Worm (Caenorhabditis elegans) whole organism, L1 larva: ENCODE measurements around the gene srh-79.

Source experiments
- blmp-1 ChIP-seq: fragments of 150-350 bp; optimal IDR thresholded peaks from 2 replicates; lab custom pipeline; 2014; ENCODE audit warnings: missing biosample characterization, missing genetic modification characterization
- egl-13 ChIP-seq: sonication (generic microtip); optimal IDR thresholded peaks from 2 replicates; lab custom pipeline; 2016; ENCODE audit warnings: missing genotype, missing genetic modification reagents, missing genetic modification characterization, missing compliant biosample characterization
- egl-27 ChIP-seq, 2 experiments: fragments of 150-350 bp in 1 of 2; sonication (generic microtip); optimal IDR thresholded peaks; 3 replicates each; lab custom pipeline; 2017 to 2018; ENCODE audit warnings: missing biosample characterization in 2 of 2, missing genetic modification characterization in 2 of 2, missing genetic modification reagents in 2 of 2
- elt-2 ChIP-seq: sonication (generic microtip); optimal IDR thresholded peaks from 2 replicates; lab custom pipeline; 2016; ENCODE audit warnings: missing genetic modification characterization, mild to moderate bottlenecking, inconsistent platforms, missing compliant biosample characterization, missing genetic modification reagents
- elt-3 ChIP-seq, 6 experiments: fragments of 150-350 bp in 1 of 6; sonication (generic microtip); optimal IDR thresholded peaks; 2 replicates each; lab custom pipeline; 2017 to 2018; ENCODE audit warnings: missing biosample characterization in 6 of 6, missing genetic modification characterization in 6 of 6, inconsistent platforms in 1 of 6
- fkh-10 ChIP-seq: sonication (generic microtip); optimal IDR thresholded peaks from 2 replicates; lab custom pipeline; 2017; ENCODE audit warnings: missing biosample characterization, missing genetic modification reagents, missing genetic modification characterization
- grh-1 ChIP-seq: fragments of 200-800 bp; sonication (Bioruptor generic); IDR thresholded peaks from 2 replicates; pipeline ENCODE4 v1.3.6; 2022; ENCODE audit warnings: missing genetic modification reagents, missing genetic modification characterization, missing compliant biosample characterization
- irx-1 ChIP-seq: sonication (generic microtip); optimal IDR thresholded peaks from 2 replicates; lab custom pipeline; 2016; ENCODE audit warnings: missing genetic modification characterization, missing compliant biosample characterization
- isw-1 ChIP-seq: fragments of 200-800 bp; sonication (Bioruptor generic); IDR thresholded peaks from 2 replicates; pipeline ENCODE4 v1.3.6; 2022; ENCODE audit warnings: missing genetic modification characterization, missing compliant biosample characterization
- lin-35 ChIP-seq, 2 experiments: fragments of 150-350 bp; optimal IDR thresholded peaks; 2 replicates each; lab custom pipeline; 2014; ENCODE audit warnings: missing biosample characterization in 2 of 2, missing genetic modification characterization in 2 of 2, missing genetic modification reagents in 2 of 2
- lin-39 ChIP-seq: fragments of 150-350 bp; optimal IDR thresholded peaks from 2 replicates; lab custom pipeline; 2014; ENCODE audit warnings: missing biosample characterization, missing genetic modification reagents, missing genetic modification characterization
- lir-3 ChIP-seq: sonication (generic microtip); optimal IDR thresholded peaks from 2 replicates; lab custom pipeline; 2016; ENCODE audit warnings: mild to moderate bottlenecking, missing genetic modification characterization, moderate library complexity, missing compliant biosample characterization; ENCODE audit not compliant: poor library complexity
- mab-9 ChIP-seq: fragments of 200-800 bp; sonication (Bioruptor generic); IDR thresholded peaks from 2 replicates; pipeline ENCODE4 v1.3.6; 2022; ENCODE audit warnings: missing genetic modification reagents, missing genetic modification characterization, missing compliant biosample characterization
- mdl-1 ChIP-seq, 2 experiments: fragments of 150-350 bp; optimal IDR thresholded peaks; 2 replicates each; lab custom pipeline; 2014 to 2017; ENCODE audit warnings: missing biosample characterization in 2 of 2, missing genetic modification characterization in 2 of 2, inconsistent platforms in 1 of 2
- nhr-12 ChIP-seq: sonication (generic microtip); optimal IDR thresholded peaks from 2 replicates; lab custom pipeline; 2017; ENCODE audit warnings: missing biosample characterization, missing genetic modification characterization
- nhr-19 ChIP-seq: fragments of 200-800 bp; sonication (Bioruptor generic); conservative IDR thresholded peaks from 2 replicates; pipeline ENCODE4 v1.3.6; 2022; ENCODE audit warnings: missing genetic modification characterization, missing compliant biosample characterization
- nhr-20 ChIP-seq: sonication (generic microtip); optimal IDR thresholded peaks from 2 replicates; lab custom pipeline; 2016; ENCODE audit warnings: mild to moderate bottlenecking, missing genetic modification characterization, missing compliant biosample characterization
- nhr-84 ChIP-seq: sonication (generic microtip); optimal IDR thresholded peaks from 2 replicates; lab custom pipeline; 2017; ENCODE audit warnings: missing biosample characterization, missing genetic modification characterization
- nhr-85 ChIP-seq: sonication (generic microtip); peaks from one replicate; lab custom pipeline; 2016; ENCODE audit warnings: missing genetic modification characterization, inconsistent platforms, missing compliant biosample characterization
- nhr-90 ChIP-seq: sonication (generic microtip); optimal IDR thresholded peaks from 2 replicates; lab custom pipeline; 2016; ENCODE audit warnings: mild to moderate bottlenecking, missing genetic modification characterization, missing compliant biosample characterization; ENCODE audit not compliant: poor library complexity
- pax-3 ChIP-seq: fragments of 200-800 bp; sonication (Bioruptor generic); optimal IDR thresholded peaks from 2 replicates; lab custom pipeline; 2018; ENCODE audit warnings: mild to moderate bottlenecking, missing genetic modification characterization, moderate library complexity, missing compliant biosample characterization
- sup-37 ChIP-seq: fragments of 200-800 bp; sonication (Bioruptor generic); optimal IDR thresholded peaks from 2 replicates; lab custom pipeline; 2018; ENCODE audit warnings: mild to moderate bottlenecking, missing genetic modification characterization, missing compliant biosample characterization
- unc-130 ChIP-seq: fragments of 150-350 bp; optimal IDR thresholded peaks from 2 replicates; lab custom pipeline; 2017; ENCODE audit warnings: missing biosample characterization, missing genetic modification characterization, inconsistent platforms
- unc-30 ChIP-seq: sonication (generic microtip); optimal IDR thresholded peaks from 2 replicates; lab custom pipeline; 2017; ENCODE audit warnings: missing biosample characterization, missing genetic modification characterization
- unc-62 ChIP-seq: fragments of 150-350 bp; optimal IDR thresholded peaks from 2 replicates; lab custom pipeline; 2014; ENCODE audit warnings: missing biosample characterization, missing genetic modification reagents, missing genetic modification characterization
- unc-98 ChIP-seq: fragments of 200-800 bp; sonication (Bioruptor generic); IDR thresholded peaks from 2 replicates; pipeline ENCODE4 v1.3.6; 2022; ENCODE audit warnings: missing genetic modification characterization, missing compliant biosample characterization
- xbp-1 ChIP-seq: sonication (generic microtip); optimal IDR thresholded peaks from 2 replicates; lab custom pipeline; 2016; ENCODE audit warnings: missing genetic modification characterization, missing compliant biosample characterization
- zag-1 ChIP-seq: fragments of 150-350 bp; optimal IDR thresholded peaks from 2 replicates; lab custom pipeline; 2014; ENCODE audit warnings: missing biosample characterization, missing genetic modification characterization

The srh-79 gene

ce11 chrV:7543728-7544127 is 46.2 kb downstream of the srh-79 start:
- TF ChIP-seq mdl-1 (tag; optimal IDR thresholded peaks at IDR 0.05; lab: Kevin White, UChicago) (no peak), blmp-1 (tag; lab: Kevin White, UChicago) (peak; percentile 10)

ce11 chrV:7545187-7545586 is 47.6 kb downstream of the srh-79 start, which contains the start of the genes C54F6.19 and nhx-3:
C54F6.19 (plus strand) TSS chrV:7545487.
nhx-3 (minus strand) TSS chrV:7545523.
- TF ChIP-seq lin-39 (no peak), isw-1 (GFP tag; lab: Robert Waterston, UW) (no peak), lin-35 (GFP tag; optimal IDR thresholded peaks at IDR 0.05; lab: Kevin White, UChicago) (no peak), egl-13 (tag; lab: Kevin White, UChicago) (no peak), nhr-20 (tag; lab: Kevin White, UChicago) (no peak), unc-98 (GFP tag; lab: Robert Waterston, UW) (no peak), egl-27 (tag; optimal IDR thresholded peaks at IDR 0.05; lab: Kevin White, UChicago) (no peak), unc-130 (tag; lab: Kevin White, UChicago) (no peak), mab-9 (GFP tag; lab: Robert Waterston, UW) (no peak), lir-3 (no peak), elt-3 (tag; optimal IDR thresholded peaks at IDR 0.05; lab: Kevin White, UChicago) (no peak), xbp-1 (tag; lab: Kevin White, UChicago) (no peak)
- TF ChIP-seq, all 84 proteins: peak for 0

- no peak for TF ChIP-seq mdl-1 (tag; optimal IDR thresholded peaks at IDR 0.05; lab: Kevin White, UChicago)
- no peak for TF ChIP-seq unc-62 (GFP tag; lab: Kevin White, UChicago)
- TF ChIP-seq grh-1, result no peak
- TF ChIP-seq fkh-10 (GFP tag; lab: Kevin White, UChicago), result no peak
- TF ChIP-seq zag-1 (tag; lab: Kevin White, UChicago), result no peak
- TF ChIP-seq unc-30 (tag; lab: Kevin White, UChicago), result no peak
- no peak for TF ChIP-seq sup-37 (GFP tag; lab: Kevin White, UChicago)
- no peak for TF ChIP-seq nhr-12 (tag; lab: Kevin White, UChicago)
- no peak for TF ChIP-seq nhr-84 (tag; lab: Kevin White, UChicago)
- no peak for TF ChIP-seq pax-3
- TF ChIP-seq irx-1 (tag; lab: Kevin White, UChicago), result no peak
Observed at ce11 chrV:7547479-7547878, 49.9 kb downstream of the srh-79 start, which contains the start of gene ftn-1. ftn-1 (minus strand) TSS chrV:7547579.

- peak in 1 of 2 experiments; percentile 6 for TF ChIP-seq lin-35 (GFP tag; optimal IDR thresholded peaks at IDR 0.05; lab: Kevin White, UChicago)
- TF ChIP-seq unc-30 (tag; lab: Kevin White, UChicago), result no peak
- TF ChIP-seq elt-2, result peak; percentile 88
- TF ChIP-seq, all 84 proteins: peak for 2
Observed at ce11 chrV:7548017-7548416, 50.5 kb downstream of the srh-79 start.

- 0 out of 2 replicates have a peak, but pooled peaks have one; percentile 30 for TF ChIP-seq grh-1
- peak; percentile 52 for TF ChIP-seq nhr-85 (tag; lab: Kevin White, UChicago)
- TF ChIP-seq nhr-90 (tag; lab: Kevin White, UChicago), result peak; percentile 10
- peak; percentile 36 for TF ChIP-seq nhr-19
Observed at ce11 chrV:7548499-7548898, 51.0 kb downstream of the srh-79 start.
